Worm (Caenorhabditis elegans): ENCODE results near the gene T25D1.2.

- TF ChIP-seq ZK185.1 (tag; optimal IDR thresholded peaks at IDR 0.05; ENCODE audit: poor library complexity, severe bottlenecking) (no peak), let-607 (tag; optimal IDR thresholded peaks at IDR 0.05) (no peak), unc-62 (GFP tag; optimal IDR thresholded peaks at IDR 0.05) (no peak), attf-5 (GFP tag; optimal IDR thresholded peaks at IDR 0.05) (no peak), lin-35 (GFP tag; optimal IDR thresholded peaks at IDR 0.05) (no peak), T07F8.4 (tag; optimal IDR thresholded peaks at IDR 0.05) (no peak), hmg-1.2 (GFP tag; IDR thresholded peaks at IDR 0.05) (no peak)
Observed at ce11 chrX:16505348-16505747, 10.0 kb upstream of the T25D1.2 start, which contains the start of gene T25D1.3.

All from whole organism, young adult.